Fruit fly (Drosophila melanogaster): ENCODE data around the gene CG32109.
A peak's percentile ranks its signal among the peaks of the same experiment; 100 is the strongest.

The CG32109 gene

dm6 chr3L:12749567-12750535 lies 4.7 kb downstream of the CG32109 start, which contains the start of the genes Klc and CG10984 (continued):
- TF ChIP-seq CG11093 (GFP tag; IDR thresholded peaks at IDR 0.05) (0 out of 3 replicates have a peak, but pooled peaks have one; percentile 56), sim (GFP tag; IDR thresholded peaks at IDR 0.05) (0 out of 2 replicates have a peak, but pooled peaks have one; percentile 20), zfh2 (GFP tag; optimal IDR thresholded peaks at IDR 0.05) (peak; percentile 64), ac (GFP tag; optimal IDR thresholded peaks at IDR 0.05) (no peak), Sry-δ (GFP tag; optimal IDR thresholded peaks at IDR 0.05) (peak; percentile 44), Opbp (GFP tag; IDR thresholded peaks at IDR 0.05; ENCODE audit: partially characterized antibody) (0 out of 3 replicates have a peak, but pooled peaks have one; percentile 4), B-H1 (GFP tag; IDR thresholded peaks at IDR 0.05) (peak; percentile 70), HmgZ (tag; optimal IDR thresholded peaks at IDR 0.05) (peak; percentile 10), Fer2 (tag; optimal IDR thresholded peaks at IDR 0.05) (no peak), CG34224 (GFP tag; IDR thresholded peaks at IDR 0.05; ENCODE audit: partially characterized antibody) (0 out of 3 replicates have a peak, but pooled peaks have one; percentile 16), CG10209 (GFP tag; optimal IDR thresholded peaks at IDR 0.05) (peak; percentile 27), pum (GFP tag; optimal IDR thresholded peaks at IDR 0.05) (no peak), CG13287 (GFP tag; IDR thresholded peaks at IDR 0.05; ENCODE audit: partially characterized antibody) (no peak), bab2 (GFP tag; optimal IDR thresholded peaks at IDR 0.05) (peak; percentile 68), CG18262 (tag; optimal IDR thresholded peaks at IDR 0.05) (peak; percentile 65), CG1233 (GFP tag; optimal IDR thresholded peaks at IDR 0.05) (peak; percentile 62), sr (GFP tag; IDR thresholded peaks at IDR 0.05) (no peak; the same call in 2 of the 3 replicates), tap (tag; optimal IDR thresholded peaks at IDR 0.05) (no peak), CG17385 (GFP tag; optimal IDR thresholded peaks at IDR 0.05) (peak; percentile 65), CG18476 (GFP tag; optimal IDR thresholded peaks at IDR 0.05) (peak; percentile 47), CG16813 (GFP tag; IDR thresholded peaks at IDR 0.05; ENCODE audit: partially characterized antibody) (no peak), CG6254 (GFP tag; optimal IDR thresholded peaks at IDR 0.05) (no peak), CG6765 (GFP tag; optimal IDR thresholded peaks at IDR 0.05) (no peak), ranshi (GFP tag; IDR thresholded peaks at IDR 0.05) (peak; percentile 70; the same call in 1 of the 2 replicates), Usf (GFP tag; optimal IDR thresholded peaks at IDR 0.05) (no peak), Drgx (GFP tag; IDR thresholded peaks at IDR 0.05) (peak; percentile 95), sens (GFP tag) (peak; percentile 91), nerfin-1 (tag; optimal IDR thresholded peaks at IDR 0.05) (no peak), MESR4 (GFP tag; optimal IDR thresholded peaks at IDR 0.05) (peak; percentile 89), CG7372 (GFP tag; IDR thresholded peaks at IDR 0.05) (peak; percentile 46), CG14050 (GFP tag; IDR thresholded peaks at IDR 0.05) (no peak), dimm (GFP tag; IDR thresholded peaks at IDR 0.05) (no peak), NfI (GFP tag; optimal IDR thresholded peaks at IDR 0.05) (peak; percentile 68), Blimp-1 (GFP tag; optimal IDR thresholded peaks at IDR 0.05) (no peak), tx (GFP tag; optimal IDR thresholded peaks at IDR 0.05) (peak; percentile 43), CG33213 (GFP tag; optimal IDR thresholded peaks at IDR 0.05) (peak; percentile 55), Bdp1 (GFP tag; optimal IDR thresholded peaks at IDR 0.05) (no peak), CG9609 (GFP tag; optimal IDR thresholded peaks at IDR 0.05) (peak; percentile 58), zf30C (GFP tag; optimal IDR thresholded peaks at IDR 0.05) (peak; percentile 71), ftz-f1 (GFP tag; optimal IDR thresholded peaks at IDR 0.05) (no peak), CG12659 (GFP tag; optimal IDR thresholded peaks at IDR 0.05) (peak; percentile 63), CG10654 (GFP tag; optimal IDR thresholded peaks at IDR 0.05) (peak; percentile 42), cad (GFP tag; optimal IDR thresholded peaks at IDR 0.05) (no peak), seq (GFP tag; IDR thresholded peaks at IDR 0.05) (peak; percentile 70), Gug (GFP tag; IDR thresholded peaks at IDR 0.05) (no peak; the same call in 1 of the 4 replicates), CG3995 (GFP tag; optimal IDR thresholded peaks at IDR 0.05) (no peak), slp2 (GFP tag; optimal IDR thresholded peaks at IDR 0.05) (peak; percentile 43), dm (GFP tag; optimal IDR thresholded peaks at IDR 0.05) (peak; percentile 29)
